Fruit fly (Drosophila melanogaster) whole organism, embryonic: ENCODE results near the gene CG31867.

Source experiments
- Asciz ChIP-seq: fragments of 200-800 bp; sonication (Bioruptor generic); optimal IDR thresholded peaks from 2 replicates; lab custom pipeline; 2017; ENCODE audit warnings: missing biosample characterization, mild to moderate bottlenecking, missing genetic modification characterization, missing genetic modification reagents
- Atf-2 ChIP-seq: fragments of 200-800 bp; sonication (Bioruptor generic); optimal IDR thresholded peaks from 2 replicates; lab custom pipeline; 2016; ENCODE audit warnings: missing biosample characterization, missing genetic modification characterization
- BEAF-32 ChIP-seq: fragments of 200-800 bp; sonication (Bioruptor generic); optimal IDR thresholded peaks from 3 replicates; lab custom pipeline; 2017; ENCODE audit warnings: missing biosample characterization, missing genetic modification characterization, mild to moderate bottlenecking, moderate library complexity, missing genetic modification reagents
- CG11560 ChIP-seq: fragments of 200-800 bp; sonication (Bioruptor generic); IDR thresholded peaks from 3 replicates; pipeline ENCODE4 v1.3.6; 2022; ENCODE audit warnings: missing biosample characterization, missing genetic modification characterization
- CG12391 ChIP-seq: fragments of 200-800 bp; sonication (Bioruptor generic); optimal IDR thresholded peaks from 3 replicates; lab custom pipeline; 2018; ENCODE audit warnings: missing biosample characterization, mild to moderate bottlenecking, missing genetic modification characterization, moderate library complexity
- CG14050 ChIP-seq: fragments of 200-800 bp; sonication (Bioruptor generic); IDR thresholded peaks from 3 replicates; pipeline ENCODE4 v1.3.6; 2022; ENCODE audit warnings: missing biosample characterization, missing genetic modification characterization
- CG14710 ChIP-seq: fragments of 200-800 bp; sonication (Bioruptor generic); optimal IDR thresholded peaks from 3 replicates; lab custom pipeline; 2019; ENCODE audit warnings: missing biosample characterization, mild to moderate bottlenecking, missing genetic modification characterization, moderate library complexity
- CG15514 ChIP-seq: fragments of 200-800 bp; sonication (Bioruptor generic); optimal IDR thresholded peaks from 3 replicates; lab custom pipeline; 2017; ENCODE audit warnings: missing biosample characterization, missing genetic modification characterization, mild to moderate bottlenecking, moderate library complexity, missing genetic modification reagents
- CG17328 ChIP-seq: fragments of 200-800 bp; sonication (Bioruptor generic); IDR thresholded peaks from 2 replicates; pipeline ENCODE4 v1.3.6; 2022; ENCODE audit warnings: missing biosample characterization, missing genetic modification characterization
- CG18262 ChIP-seq: fragments of 200-800 bp; optimal IDR thresholded peaks from 3 replicates; lab custom pipeline; 2019; ENCODE audit warnings: missing biosample characterization, mild to moderate bottlenecking, missing genetic modification characterization, moderate library complexity
- CG2202 ChIP-seq: fragments of 200-800 bp; sonication (Bioruptor generic); optimal IDR thresholded peaks from 2 replicates; lab custom pipeline; 2018; ENCODE audit warnings: missing biosample characterization, mild to moderate bottlenecking, missing genetic modification characterization
- CG2678 ChIP-seq: fragments of 200-800 bp; sonication (Bioruptor generic); optimal IDR thresholded peaks from 3 replicates; lab custom pipeline; 2019; ENCODE audit warnings: missing biosample characterization, mild to moderate bottlenecking, missing genetic modification characterization, moderate library complexity
- CG4730 ChIP-seq: fragments of 200-800 bp; sonication (Bioruptor generic); IDR thresholded peaks from 2 replicates; pipeline ENCODE4 v1.3.6; 2022; ENCODE audit warnings: missing biosample characterization, missing genetic modification characterization
- CG7928 ChIP-seq: fragments of 200-800 bp; sonication (Bioruptor generic); optimal IDR thresholded peaks from 2 replicates; lab custom pipeline; 2017; ENCODE audit warnings: missing biosample characterization, mild to moderate bottlenecking, missing genetic modification characterization
- CG7963 ChIP-seq: fragments of 200-800 bp; sonication (Bioruptor generic); IDR thresholded peaks from 3 replicates; pipeline ENCODE4 v1.3.6; 2022; ENCODE audit warnings: missing biosample characterization, missing genetic modification characterization; ENCODE audit not compliant: partially characterized antibody
- CG9437 ChIP-seq: fragments of 200-800 bp; sonication (Bioruptor generic); optimal IDR thresholded peaks from 2 replicates; lab custom pipeline; 2018; ENCODE audit warnings: missing biosample characterization, mild to moderate bottlenecking, missing genetic modification characterization
- CTCF ChIP-seq: fragments of 200-800 bp; sonication (Bioruptor generic); optimal IDR thresholded peaks from 2 replicates; lab custom pipeline; 2017; ENCODE audit warnings: missing biosample characterization, mild to moderate bottlenecking, missing genetic modification characterization, moderate library complexity
- Chrac-16 ChIP-seq: fragments of 200-800 bp; sonication (Bioruptor generic); optimal IDR thresholded peaks from 3 replicates; lab custom pipeline; 2016; ENCODE audit warnings: missing biosample characterization, missing genetic modification characterization
- Dip3 ChIP-seq: fragments of 200-800 bp; sonication (Bioruptor generic); optimal IDR thresholded peaks from 3 replicates; lab custom pipeline; 2016; ENCODE audit warnings: missing biosample characterization, missing genetic modification characterization
- E2f1 ChIP-seq: fragments of 200-800 bp; sonication (Bioruptor generic); IDR thresholded peaks from 2 replicates; pipeline ENCODE4 v1.3.6; 2022; ENCODE audit warnings: missing biosample characterization, missing genetic modification characterization
- GATAe ChIP-seq: fragments of 200-800 bp; sonication (Bioruptor generic); conservative IDR thresholded peaks from 2 replicates; pipeline ENCODE4 v1.3.6; 2022; ENCODE audit warnings: missing biosample characterization, missing genetic modification characterization
- Hmx ChIP-seq: fragments of 200-800 bp; sonication (Bioruptor generic); optimal IDR thresholded peaks from 2 replicates; lab custom pipeline; 2016; ENCODE audit warnings: missing biosample characterization, missing genetic modification characterization
- Mad ChIP-seq: fragments of 200-800 bp; sonication (Bioruptor generic); optimal IDR thresholded peaks from 2 replicates; lab custom pipeline; 2016; ENCODE audit warnings: missing biosample characterization, missing genetic modification characterization
- NC2β ChIP-seq: fragments of 200-800 bp; sonication (Bioruptor generic); optimal IDR thresholded peaks from 2 replicates; lab custom pipeline; 2016; ENCODE audit warnings: missing biosample characterization, missing genetic modification characterization
- Neu2 ChIP-seq: fragments of 200-800 bp; sonication (Bioruptor generic); optimal IDR thresholded peaks from 3 replicates; lab custom pipeline; 2016; ENCODE audit warnings: missing biosample characterization, missing genetic modification characterization, borderline replicate concordance
- Oli ChIP-seq: fragments of 200-800 bp; sonication (Bioruptor generic); optimal IDR thresholded peaks from 2 replicates; lab custom pipeline; 2018; ENCODE audit warnings: missing biosample characterization, mild to moderate bottlenecking, missing genetic modification characterization, moderate library complexity
- Usf ChIP-seq: fragments of 200-800 bp; sonication (Bioruptor generic); optimal IDR thresholded peaks from 2 replicates; lab custom pipeline; 2017; ENCODE audit warnings: missing genotype, missing biosample characterization, missing genetic modification characterization
- bbx ChIP-seq: fragments of 200-800 bp; sonication (Bioruptor generic); IDR thresholded peaks from 2 replicates; pipeline ENCODE4 v1.3.6; 2022; ENCODE audit warnings: missing biosample characterization, missing genetic modification characterization; ENCODE audit not compliant: partially characterized antibody
- cas ChIP-seq: fragments of 200-800 bp; sonication (Bioruptor generic); IDR thresholded peaks from 2 replicates; pipeline ENCODE4 v1.3.6; 2022; ENCODE audit warnings: missing biosample characterization, missing genetic modification characterization
- croc ChIP-seq: fragments of 200-800 bp; sonication (Bioruptor generic); conservative IDR thresholded peaks from 3 replicates; pipeline ENCODE4 v1.3.6; 2022; ENCODE audit warnings: missing biosample characterization, missing genetic modification characterization
- dan ChIP-seq: fragments of 200-800 bp; sonication (Bioruptor generic); IDR thresholded peaks from 2 replicates; pipeline ENCODE4 v1.3.6; 2022; ENCODE audit warnings: missing biosample characterization, missing genetic modification characterization
- dysf ChIP-seq: fragments of 200-800 bp; sonication (Bioruptor generic); IDR thresholded peaks from 3 replicates; pipeline ENCODE4 v1.3.6; 2022; ENCODE audit warnings: missing biosample characterization, missing genetic modification characterization
- ewg ChIP-seq: fragments of 200-800 bp; sonication (Bioruptor generic); optimal IDR thresholded peaks from 3 replicates; lab custom pipeline; 2017; ENCODE audit warnings: mild to moderate bottlenecking, missing biosample characterization, missing genetic modification reagents, missing genetic modification characterization
- ham ChIP-seq: fragments of 200-800 bp; sonication (Bioruptor generic); IDR thresholded peaks from 2 replicates; pipeline ENCODE4 v1.3.6; 2022; ENCODE audit warnings: missing biosample characterization, missing genetic modification characterization
- hth ChIP-seq: fragments of >200 bp; optimal IDR thresholded peaks from 2 replicates; lab custom pipeline; 2017; ENCODE audit warnings: inconsistent platforms
- knrl ChIP-seq: fragments of 200-800 bp; sonication (Bioruptor generic); IDR thresholded peaks from 3 replicates; pipeline ENCODE4 v1.3.6; 2022; ENCODE audit warnings: missing biosample characterization, missing genetic modification characterization; ENCODE audit not compliant: partially characterized antibody
- nmo ChIP-seq: fragments of 200-800 bp; sonication (Bioruptor generic); optimal IDR thresholded peaks from 2 replicates; lab custom pipeline; 2018; ENCODE audit warnings: missing biosample characterization, mild to moderate bottlenecking, missing genetic modification characterization, moderate library complexity
- otp ChIP-seq: fragments of 200-800 bp; sonication (Bioruptor generic); IDR thresholded peaks from 3 replicates; pipeline ENCODE4, ENCODE4 v1.3.6; 2022; ENCODE audit warnings: missing biosample characterization, missing genetic modification characterization
- repo ChIP-seq: fragments of 200-800 bp; sonication (Bioruptor generic); optimal IDR thresholded peaks from 2 replicates; lab custom pipeline; 2016; ENCODE audit warnings: missing biosample characterization, missing genetic modification characterization
- run ChIP-seq: fragments of 200-800 bp; sonication (Bioruptor generic); optimal IDR thresholded peaks from 3 replicates; lab custom pipeline; 2018; ENCODE audit warnings: missing biosample characterization, mild to moderate bottlenecking, missing genetic modification characterization
- sc ChIP-seq, 3 experiments: fragments of >200 bp in 2 of 3; fragments of 200-800 bp in 1 of 3; sonication (Bioruptor generic) in 1 of 3; optimal IDR thresholded peaks; 2 replicates in 2 of 3; 3 replicates in 1 of 3; lab custom pipeline; 2017; ENCODE audit warnings: mild to moderate bottlenecking in 1 of 3, missing biosample characterization in 1 of 3, missing genetic modification characterization in 1 of 3, missing genetic modification reagents in 1 of 3
- sd ChIP-seq: fragments of 200-800 bp; sonication (Bioruptor generic); optimal IDR thresholded peaks from 3 replicates; lab custom pipeline; 2018; ENCODE audit warnings: missing biosample characterization, mild to moderate bottlenecking, missing genetic modification characterization, moderate library complexity
- sens ChIP-seq: fragments of 200-800 bp; sonication (Bioruptor generic); peaks from one replicate; lab custom pipeline; 2016; ENCODE audit warnings: missing biosample characterization, missing genetic modification characterization
- sens-2 ChIP-seq: fragments of 200-800 bp; sonication (Bioruptor generic); IDR thresholded peaks from 2 replicates; pipeline ENCODE4 v1.3.6; 2022; ENCODE audit warnings: missing biosample characterization, missing genetic modification characterization
- sisA ChIP-seq: fragments of 200-800 bp; sonication (Bioruptor generic); IDR thresholded peaks from 2 replicates; pipeline ENCODE4 v1.3.6; 2022; ENCODE audit warnings: missing biosample characterization, missing genetic modification characterization
- ssp ChIP-seq: fragments of 200-800 bp; sonication (Bioruptor generic); IDR thresholded peaks from 2 replicates; pipeline ENCODE4 v1.3.6; 2022; ENCODE audit warnings: missing biosample characterization, missing genetic modification characterization
- stwl ChIP-seq: fragments of 200-800 bp; sonication (Bioruptor generic); optimal IDR thresholded peaks from 3 replicates; lab custom pipeline; 2018; ENCODE audit warnings: missing biosample characterization, mild to moderate bottlenecking, missing genetic modification characterization, moderate library complexity
- tll ChIP-seq, 2 experiments: fragments of 200-800 bp in 1 of 2; fragments of >200 bp in 1 of 2; sonication (Bioruptor generic) in 1 of 2; optimal IDR thresholded peaks; 2 replicates each; lab custom pipeline; 2017 to 2019; ENCODE audit warnings: missing biosample characterization in 2 of 2, missing genetic modification characterization in 2 of 2, mild to moderate bottlenecking in 1 of 2, moderate library complexity in 1 of 2
- vnd ChIP-seq: fragments of 200-800 bp; sonication (Bioruptor generic); IDR thresholded peaks from 3 replicates; pipeline ENCODE4 v1.3.6; 2022; ENCODE audit warnings: missing biosample characterization, missing genetic modification characterization; ENCODE audit not compliant: partially characterized antibody
- vvl ChIP-seq: fragments of 200-800 bp; sonication (Bioruptor generic); IDR thresholded peaks from 2 replicates; pipeline ENCODE4 v1.3.6; 2022; ENCODE audit warnings: missing biosample characterization, missing genetic modification characterization
- zen ChIP-seq: fragments of 200-800 bp; sonication (Bioruptor generic); optimal IDR thresholded peaks from 3 replicates; lab custom pipeline; 2018; ENCODE audit warnings: missing biosample characterization, mild to moderate bottlenecking, missing genetic modification characterization, moderate library complexity

Gene CG31867

dm6 chr2L:11178826-11179391 is 33.7 kb upstream of the CG31867 start, which contains the start of gene Boh2 (continued):
- TF ChIP-seq sd (tag; lab: Kevin White, UChicago) (no peak), croc (no peak), otp (GFP tag; lab: Robert Waterston, UW) (no peak), hth (lab: Kevin White, UChicago) (no peak), Oli (tag; lab: Kevin White, UChicago) (no peak), CG15514 (GFP tag; lab: Kevin White, UChicago) (peak; percentile 23), GATAe (GFP tag; lab: Robert Waterston, UW) (no peak), knrl (GFP tag; lab: Robert Waterston, UW) (0 out of 3 replicates have a peak, but pooled peaks have one; percentile 10), sisA (GFP tag; lab: Robert Waterston, UW) (no peak), Chrac-16 (GFP tag; lab: Kevin White, UChicago) (no peak), CG7928 (GFP tag; lab: Kevin White, UChicago) (no peak), vvl (no peak), CG17328 (GFP tag; lab: Robert Waterston, UW) (no peak), ham (GFP tag; lab: Robert Waterston, UW) (no peak), Asciz (GFP tag; lab: Kevin White, UChicago) (no peak), stwl (tag; lab: Kevin White, UChicago) (peak; percentile 72), repo (GFP tag; lab: Kevin White, UChicago) (no peak), CG4730 (GFP tag; lab: Robert Waterston, UW) (no peak), CG2202 (tag; lab: Kevin White, UChicago) (no peak), dysf (no peak), CG14050 (GFP tag; lab: Robert Waterston, UW) (no peak), Atf-2 (no peak), Neu2 (GFP tag; lab: Kevin White, UChicago) (no peak), CG7963 (GFP tag; lab: Robert Waterston, UW) (no peak), ewg (GFP tag; lab: Kevin White, UChicago) (peak; percentile 100), run (tag; lab: Kevin White, UChicago) (no peak), cas (GFP tag; lab: Robert Waterston, UW) (no peak), bbx (no peak), CG9437 (no peak), Hmx (GFP tag; lab: Kevin White, UChicago) (no peak), nmo (no peak), Dip3 (GFP tag; lab: Kevin White, UChicago) (no peak), BEAF-32 (peak; percentile 22), CG12391 (tag; lab: Kevin White, UChicago) (no peak), Usf (no peak), CG14710 (tag; lab: Kevin White, UChicago) (peak; percentile 26), ssp (GFP tag; lab: Robert Waterston, UW) (peak; percentile 34), tll (GFP tag; optimal IDR thresholded peaks at IDR 0.05; lab: Kevin White, UChicago) (no peak), E2f1 (GFP tag; lab: Robert Waterston, UW) (no peak), dan (GFP tag; lab: Robert Waterston, UW) (no peak), CG2678 (tag; lab: Kevin White, UChicago) (no peak), sens-2 (no peak), Mad (GFP tag; lab: Kevin White, UChicago) (no peak), vnd (GFP tag; lab: Robert Waterston, UW) (no peak), CG11560 (tag; lab: Robert Waterston, UW) (no peak), zen (tag; lab: Kevin White, UChicago) (no peak), CTCF (GFP tag; lab: Kevin White, UChicago) (peak; percentile 7), sens (GFP tag; lab: Kevin White, UChicago) (peak; percentile 69), CG18262 (tag; lab: Kevin White, UChicago) (no peak), sc (optimal IDR thresholded peaks at IDR 0.05; lab: Kevin White, UChicago) (no peak), sc (GFP tag; optimal IDR thresholded peaks at IDR 0.05; lab: Kevin White, UChicago) (no peak), NC2β (GFP tag; lab: Kevin White, UChicago) (no peak)
